Worm (Caenorhabditis elegans) whole organism, L4 larva: ENCODE results near the gene C02H6.3.
"Not testable (repeated sequence)": the region's sequence is repeated elsewhere in the genome, so short reads cannot be mapped to it uniquely, and the experiment has no call there.

ENCODE experiments used
- D1046.2 ChIP-seq: fragments of 200-800 bp; sonication (Bioruptor generic); IDR thresholded peaks from 2 replicates; pipeline ENCODE4 v1.3.6; 2022; ENCODE audit warnings: missing genetic modification characterization, missing compliant biosample characterization
- F44E2.7 ChIP-seq: fragments of 200-800 bp; sonication (Bioruptor generic); IDR thresholded peaks from 2 replicates; pipeline ENCODE4 v2.1.2; 2022; ENCODE audit warnings: missing genetic modification characterization, missing compliant biosample characterization
- T26A8.4 ChIP-seq: fragments of 200-800 bp; sonication (Bioruptor generic); IDR thresholded peaks from 2 replicates; pipeline ENCODE4 v1.3.6; 2022; ENCODE audit warnings: missing genetic modification characterization, missing compliant biosample characterization
- Y5F2A.4 ChIP-seq: fragments of 200-800 bp; sonication (Bioruptor generic); optimal IDR thresholded peaks from 2 replicates; lab custom pipeline; 2018; ENCODE audit warnings: mild to moderate bottlenecking, missing genetic modification characterization, missing compliant biosample characterization
- aly-2 ChIP-seq: sonication (generic microtip); optimal IDR thresholded peaks from 2 replicates; lab custom pipeline; 2018; ENCODE audit warnings: missing biosample characterization, missing genetic modification characterization
- arid-1 ChIP-seq: fragments of 200-800 bp; sonication (Bioruptor generic); conservative IDR thresholded peaks from 2 replicates; pipeline ENCODE4 v1.3.6; 2022; ENCODE audit warnings: missing genetic modification reagents, missing genetic modification characterization, missing compliant biosample characterization
- attf-4 ChIP-seq: sonication (generic microtip); optimal IDR thresholded peaks from 3 replicates; lab custom pipeline; 2017; ENCODE audit warnings: missing biosample characterization, missing genetic modification characterization
- ceh-20 ChIP-seq: fragments of 200-800 bp; sonication (Bioruptor generic); IDR thresholded peaks from 2 replicates; pipeline ENCODE4 v1.3.6; 2022; ENCODE audit warnings: missing genetic modification reagents, missing genetic modification characterization, missing compliant biosample characterization
- cey-2 ChIP-seq: sonication (generic microtip); optimal IDR thresholded peaks from 3 replicates; lab custom pipeline; 2017; ENCODE audit warnings: missing genetic modification characterization, mild to moderate bottlenecking, missing compliant biosample characterization, antibody characterized with exemption, borderline replicate concordance; ENCODE audit not compliant: insufficient read depth
- ctbp-1 ChIP-seq: fragments of 200-800 bp; sonication (Bioruptor generic); IDR thresholded peaks from 2 replicates; pipeline ENCODE4 v1.3.6; 2022; ENCODE audit warnings: missing genetic modification reagents, missing genetic modification characterization, missing compliant biosample characterization
- dmd-6 ChIP-seq: fragments of 200-800 bp; sonication (Bioruptor generic); IDR thresholded peaks from 2 replicates; pipeline ENCODE4 v1.3.6; 2022; ENCODE audit warnings: missing genetic modification reagents, missing genetic modification characterization, missing compliant biosample characterization
- fkh-10 ChIP-seq: fragments of 150-350 bp; optimal IDR thresholded peaks from 2 replicates; lab custom pipeline; 2014; ENCODE audit warnings: missing biosample characterization, missing genetic modification reagents, missing genetic modification characterization
- fos-1 ChIP-seq: fragments of 150-350 bp; optimal IDR thresholded peaks from 2 replicates; lab custom pipeline; 2014; ENCODE audit warnings: missing biosample characterization, missing genetic modification characterization
- lin-13 ChIP-seq: fragments of 150-350 bp; optimal IDR thresholded peaks from 2 replicates; lab custom pipeline; 2014; ENCODE audit warnings: missing biosample characterization, missing genetic modification reagents, missing genetic modification characterization
- lin-38 ChIP-seq: fragments of 200-800 bp; sonication (Bioruptor generic); IDR thresholded peaks from 2 replicates; pipeline ENCODE4 v1.3.6; 2022; ENCODE audit warnings: missing genetic modification reagents, missing genetic modification characterization, missing compliant biosample characterization
- lsy-2 ChIP-seq, 2 experiments: fragments of 150-350 bp in 1 of 2; sonication (generic microtip) in 1 of 2; optimal IDR thresholded peaks; 2 replicates each; lab custom pipeline; 2014 to 2017; ENCODE audit warnings: missing biosample characterization in 2 of 2, missing genetic modification characterization in 2 of 2
- madf-9 ChIP-seq: fragments of 200-800 bp; sonication (Bioruptor generic); conservative IDR thresholded peaks from 2 replicates; pipeline ENCODE4 v1.3.6; 2022; ENCODE audit warnings: missing genetic modification reagents, missing genetic modification characterization, missing compliant biosample characterization
- mxl-2 ChIP-seq: fragments of 200-800 bp; sonication (Bioruptor generic); conservative IDR thresholded peaks from 2 replicates; pipeline ENCODE4 v1.3.6; 2022; ENCODE audit warnings: missing genetic modification reagents, missing genetic modification characterization, missing compliant biosample characterization
- nhr-237 ChIP-seq: sonication (generic microtip); optimal IDR thresholded peaks from 2 replicates; lab custom pipeline; 2017; ENCODE audit warnings: missing biosample characterization, missing genetic modification characterization
- nhr-42 ChIP-seq: fragments of 200-800 bp; sonication (Bioruptor generic); IDR thresholded peaks from 2 replicates; pipeline ENCODE4 v1.3.6; 2022; ENCODE audit warnings: missing genetic modification characterization, missing compliant biosample characterization
- nhr-77 ChIP-seq: fragments of 150-350 bp; optimal IDR thresholded peaks from 2 replicates; lab custom pipeline; 2014; ENCODE audit warnings: missing biosample characterization, missing genetic modification characterization
- set-16 ChIP-seq: fragments of 200-800 bp; sonication (Bioruptor generic); IDR thresholded peaks from 2 replicates; pipeline ENCODE4 v1.3.6; 2022; ENCODE audit warnings: missing genetic modification reagents, missing genetic modification characterization, missing compliant biosample characterization
- unc-130 ChIP-seq: sonication (generic microtip); optimal IDR thresholded peaks from 2 replicates; lab custom pipeline; 2016; ENCODE audit warnings: missing genetic modification reagents, missing genetic modification characterization, missing compliant biosample characterization
- zip-2 ChIP-seq: fragments of 150-350 bp; optimal IDR thresholded peaks from 2 replicates; lab custom pipeline; 2014; ENCODE audit warnings: missing biosample characterization, missing genetic modification characterization

The C02H6.3 gene

DNA sequence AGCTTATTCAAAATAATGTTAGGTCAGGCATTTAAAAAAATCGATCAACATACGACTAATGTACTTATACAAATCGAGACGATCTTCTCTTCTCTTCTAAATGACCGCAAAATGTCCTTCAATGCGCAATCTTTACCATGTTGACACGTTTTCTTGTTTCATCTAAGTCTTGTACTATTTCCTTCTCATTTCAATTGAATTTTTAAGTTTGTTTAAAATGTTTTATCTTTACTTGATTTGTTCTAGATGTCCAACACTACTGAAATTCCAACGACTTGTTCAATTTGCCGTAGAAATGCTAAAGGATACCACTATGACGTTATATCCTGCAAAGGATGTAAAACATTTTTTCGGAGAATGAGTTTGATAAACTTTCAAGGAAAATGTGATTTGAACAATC lies 45.7 kb downstream of the C02H6.3 start, which contains the start of the genes nhr-263 and nhr-148:
nhr-263 (minus strand) TSS at position 101 of the 400 bp plus-strand sequence.
nhr-148 (plus strand) TSS at position 215 of the 400 bp plus-strand sequence.
- TF ChIP-seq nhr-77 (tag; lab: Kevin White, UChicago), result no peak
- no peak for TF ChIP-seq lsy-2 (tag; optimal IDR thresholded peaks at IDR 0.05; lab: Kevin White, UChicago)
- TF ChIP-seq arid-1 (GFP tag; lab: Robert Waterston, UW), result no peak
- no peak for TF ChIP-seq F44E2.7 (GFP tag; lab: Robert Waterston, UW)
- no peak for TF ChIP-seq lin-38 (GFP tag; lab: Robert Waterston, UW)
- no peak for TF ChIP-seq mxl-2 (GFP tag; lab: Robert Waterston, UW)
- TF ChIP-seq Y5F2A.4, result no peak
- no peak for TF ChIP-seq ctbp-1
- TF ChIP-seq D1046.2 (GFP tag; lab: Robert Waterston, UW), result no peak
- TF ChIP-seq set-16 (GFP tag; lab: Robert Waterston, UW), result no peak
- no peak for TF ChIP-seq fkh-10 (GFP tag; lab: Kevin White, UChicago)
- TF ChIP-seq attf-4 (tag; lab: Kevin White, UChicago), result no peak

DNA sequence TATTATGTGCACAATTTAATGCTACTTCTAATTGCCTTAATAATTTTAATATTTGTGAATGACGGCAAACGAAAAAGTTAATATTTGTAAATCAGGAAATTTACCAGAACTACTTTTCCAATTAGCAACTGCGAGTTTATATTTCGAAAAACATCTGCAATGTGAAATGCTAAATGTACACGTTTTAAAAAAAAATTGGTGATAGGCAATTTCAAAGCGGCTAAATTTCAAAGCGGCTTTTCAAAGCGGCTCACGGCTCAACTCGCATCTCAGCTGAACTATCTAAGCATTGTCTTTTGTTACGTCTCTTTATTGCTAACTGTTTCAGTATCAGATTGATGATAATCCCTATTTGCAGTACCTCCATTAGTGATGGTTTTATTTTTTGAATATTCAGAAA lies 47.8 kb downstream of the C02H6.3 start, which contains the start of gene srh-187:
srh-187 (minus strand) TSS at position 101 of the 400 bp plus-strand sequence.
- no peak for TF ChIP-seq nhr-237 (tag; lab: Kevin White, UChicago)
- TF ChIP-seq T26A8.4, result no peak
- no peak for TF ChIP-seq fos-1 (tag; lab: Kevin White, UChicago)
- no peak for TF ChIP-seq fkh-10 (GFP tag; lab: Kevin White, UChicago)
- no peak for TF ChIP-seq zip-2
- TF ChIP-seq madf-9, result no peak
- TF ChIP-seq unc-130 (GFP tag; lab: Kevin White, UChicago), result no peak
- TF ChIP-seq cey-2 (tag; lab: Kevin White, UChicago), result no peak
- TF ChIP-seq nhr-42 (GFP tag; lab: Robert Waterston, UW), result no peak
- TF ChIP-seq dmd-6 (GFP tag; lab: Robert Waterston, UW), result no peak
- TF ChIP-seq ceh-20 (GFP tag; lab: Robert Waterston, UW), result no peak
- no peak for TF ChIP-seq aly-2
- no peak for TF ChIP-seq lin-13

ce11 chrV:7337218-7337617 lies 50.4 kb downstream of the C02H6.3 start, which contains the start of gene F10G2.7:
TSS of gene F10G2.7 (minus strand) at chrV:7337318.
- not testable (repeated sequence) for TF ChIP-seq Y5F2A.4; attf-4 (tag; lab: Kevin White, UChicago); madf-9
